Worm (Caenorhabditis elegans): ENCODE data around the gene klp-6.

The klp-6 gene

DNA sequence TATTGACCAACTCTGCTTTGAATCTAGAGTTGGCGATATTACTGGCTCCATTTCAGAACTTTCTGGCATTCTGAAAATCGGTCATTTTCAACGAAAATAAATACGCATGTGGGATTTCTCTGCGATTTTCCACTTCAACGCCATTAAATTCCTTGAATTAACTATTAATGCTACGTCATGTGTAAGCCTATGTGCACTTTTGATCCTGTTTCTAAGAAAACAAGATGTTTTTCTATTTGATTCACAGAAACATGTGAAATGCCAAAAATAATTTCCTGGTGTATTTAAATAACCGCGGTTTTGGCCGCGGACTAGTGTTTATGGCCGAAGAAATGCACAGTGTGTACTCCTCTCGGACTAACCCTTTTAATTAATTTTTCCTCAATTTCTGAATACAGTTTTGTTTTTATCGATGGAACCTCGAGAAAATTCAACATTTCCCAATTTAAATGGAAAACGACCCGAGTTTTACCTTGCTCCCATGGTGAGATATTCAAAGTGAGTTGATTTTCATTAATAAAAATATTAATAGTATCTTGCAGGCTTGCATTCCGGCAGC is 38.0 kb downstream of the klp-6 start, which contains the start of the genes C45G9.11 and C45G9.2 (continued):
- no peak for TF ChIP-seq mef-2 (tag; optimal IDR thresholded peaks at IDR 0.05)

DNA sequence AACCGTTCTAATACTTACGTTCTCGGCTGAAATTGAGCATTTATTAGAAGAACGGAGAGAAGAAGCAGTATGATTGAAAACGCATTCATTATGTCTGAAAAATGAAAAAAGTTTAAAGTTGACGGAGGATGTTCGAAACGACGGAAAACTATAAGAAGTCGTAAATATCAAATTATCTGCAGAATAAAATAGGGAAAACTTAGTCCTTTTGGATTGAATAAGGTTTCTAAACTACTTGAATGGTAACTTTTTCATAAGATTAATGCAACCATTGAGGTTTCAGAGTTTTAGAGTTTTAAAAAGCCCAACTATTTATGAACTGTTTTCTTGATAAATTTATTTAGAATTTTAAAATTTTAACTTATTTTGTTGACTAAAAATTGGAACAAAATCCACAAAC is 40.8 kb downstream of the klp-6 start, which contains the start of gene C45G9.12:
TSS of gene C45G9.12 (minus strand) at position 101 of the 400 bp plus-strand sequence.
- no peak for TF ChIP-seq efl-1 (optimal IDR thresholded peaks at IDR 0.05)
- TF ChIP-seq efl-1 (GFP tag; optimal IDR thresholded peaks at IDR 0.05 in 1 of 2) = peak in 1 of 2 experiments; percentile 21
- TF ChIP-seq unc-30 (tag; optimal IDR thresholded peaks at IDR 0.05) = no peak

DNA sequence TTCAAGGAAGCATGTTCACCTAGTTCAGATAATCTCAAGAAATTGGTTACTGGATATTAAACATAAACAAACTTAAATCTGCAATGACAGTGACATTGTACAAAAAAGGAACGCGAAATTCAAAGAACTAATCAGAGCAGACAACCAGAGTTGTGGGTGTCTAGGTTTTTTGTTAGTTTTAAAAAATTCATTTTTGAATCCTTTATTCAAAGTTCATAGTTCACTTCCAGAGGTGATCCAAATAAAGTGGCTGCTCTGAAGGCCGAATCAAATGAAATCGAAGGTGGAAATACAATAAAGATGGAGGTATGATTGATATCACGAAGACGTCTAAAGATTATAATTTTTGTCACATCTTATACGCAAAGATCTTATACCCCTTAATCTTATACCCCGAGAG is 43.7 kb downstream of the klp-6 start, which contains the start of gene ttbk-6:
TSS of gene ttbk-6 (plus strand) at position 301 of the 400 bp plus-strand sequence.
- TF ChIP-seq C04F5.9 (tag; optimal IDR thresholded peaks at IDR 0.05) = no peak
- TF ChIP-seq nhr-85 (tag) = no peak
- TF ChIP-seq unc-86 (tag; optimal IDR thresholded peaks at IDR 0.05) = no peak
- TF ChIP-seq egl-27 (tag; optimal IDR thresholded peaks at IDR 0.05) = no peak
- TF ChIP-seq grh-1 (GFP tag; IDR thresholded peaks at IDR 0.05) = no peak
- TF ChIP-seq swsn-7 (tag; optimal IDR thresholded peaks at IDR 0.05) = no peak
- no peak for TF ChIP-seq efl-3 (GFP tag; optimal IDR thresholded peaks at IDR 0.05)
- no peak for TF ChIP-seq tbx-2 (tag; optimal IDR thresholded peaks at IDR 0.05)
- no peak for TF ChIP-seq blmp-1 (tag; optimal IDR thresholded peaks at IDR 0.05)
- no peak for TF ChIP-seq fkh-8 (tag; optimal IDR thresholded peaks at IDR 0.05)
- TF ChIP-seq zag-1 (tag; optimal IDR thresholded peaks at IDR 0.05) = no peak
- TF ChIP-seq nhr-28 (tag; optimal IDR thresholded peaks at IDR 0.05) = no peak
- no peak for TF ChIP-seq vab-15 (tag; optimal IDR thresholded peaks at IDR 0.05)

DNA sequence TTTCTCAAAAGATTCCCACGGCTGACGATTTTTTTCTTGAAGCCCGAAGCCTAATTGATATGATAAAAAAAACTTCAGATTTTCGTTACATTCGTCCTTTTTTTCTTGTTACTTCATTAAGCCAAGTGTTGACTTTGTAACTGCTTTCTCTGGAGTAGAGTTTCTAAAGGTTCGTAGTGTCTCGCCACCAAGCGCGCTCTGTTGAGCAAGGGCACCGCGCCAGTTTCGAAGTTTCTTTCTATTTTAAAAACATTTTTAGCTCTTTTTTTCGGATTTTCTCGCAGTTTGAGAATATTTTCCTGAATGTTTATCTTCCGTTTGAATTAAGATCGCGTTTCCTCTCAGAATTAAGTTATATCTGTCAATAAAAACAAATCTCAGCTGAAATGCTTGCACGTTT is 45.8 kb downstream of the klp-6 start:
- no peak for TF ChIP-seq ceh-90 (tag; optimal IDR thresholded peaks at IDR 0.05)
- TF ChIP-seq nhr-71 (tag; optimal IDR thresholded peaks at IDR 0.05) = no peak
- TF ChIP-seq lsy-2 (tag; optimal IDR thresholded peaks at IDR 0.05) = no peak
- TF ChIP-seq zag-1 (tag; optimal IDR thresholded peaks at IDR 0.05) = no peak
- TF ChIP-seq ceh-88 (GFP tag; IDR thresholded peaks at IDR 0.05) = no peak
- no peak for TF ChIP-seq hlh-4 (tag; optimal IDR thresholded peaks at IDR 0.05)
- TF ChIP-seq tbx-2 (tag; optimal IDR thresholded peaks at IDR 0.05) = no peak
- TF ChIP-seq fos-1 (tag; optimal IDR thresholded peaks at IDR 0.05) = no peak
- peak in 1 of 2 experiments; percentile 2 for TF ChIP-seq lin-35 (GFP tag; optimal IDR thresholded peaks at IDR 0.05)
- TF ChIP-seq lin-15B (tag; optimal IDR thresholded peaks at IDR 0.05) = no peak
- TF ChIP-seq nhr-90 (tag; optimal IDR thresholded peaks at IDR 0.05; ENCODE audit: poor library complexity) = no peak
- peak; percentile 56 to 69 for TF ChIP-seq efl-1 (optimal IDR thresholded peaks at IDR 0.05)
- TF ChIP-seq efl-1 (GFP tag; optimal IDR thresholded peaks at IDR 0.05 in 1 of 2) = peak in 1 of 2 experiments; percentile 27
- no peak for TF ChIP-seq nhr-11 (tag; optimal IDR thresholded peaks at IDR 0.05)
- TF ChIP-seq aha-1 (tag; optimal IDR thresholded peaks at IDR 0.05) = no peak
- no peak for TF ChIP-seq F16B12.6 (tag; optimal IDR thresholded peaks at IDR 0.05)
- peak in 1 of 3 experiments; percentile 48 for TF ChIP-seq dpl-1 (GFP tag; optimal IDR thresholded peaks at IDR 0.05)
- TF ChIP-seq C34B4.2 (tag; optimal IDR thresholded peaks at IDR 0.05) = no peak
- TF ChIP-seq swsn-7 (tag; optimal IDR thresholded peaks at IDR 0.05) = no peak
- TF ChIP-seq elt-3 (tag; optimal IDR thresholded peaks at IDR 0.05) = no peak
- no peak for TF ChIP-seq lin-14 (GFP tag; optimal IDR thresholded peaks at IDR 0.05)
- TF ChIP-seq ets-5 (GFP tag; IDR thresholded peaks at IDR 0.05) = no peak
- TF ChIP-seq unc-86 (tag; optimal IDR thresholded peaks at IDR 0.05) = no peak

DNA sequence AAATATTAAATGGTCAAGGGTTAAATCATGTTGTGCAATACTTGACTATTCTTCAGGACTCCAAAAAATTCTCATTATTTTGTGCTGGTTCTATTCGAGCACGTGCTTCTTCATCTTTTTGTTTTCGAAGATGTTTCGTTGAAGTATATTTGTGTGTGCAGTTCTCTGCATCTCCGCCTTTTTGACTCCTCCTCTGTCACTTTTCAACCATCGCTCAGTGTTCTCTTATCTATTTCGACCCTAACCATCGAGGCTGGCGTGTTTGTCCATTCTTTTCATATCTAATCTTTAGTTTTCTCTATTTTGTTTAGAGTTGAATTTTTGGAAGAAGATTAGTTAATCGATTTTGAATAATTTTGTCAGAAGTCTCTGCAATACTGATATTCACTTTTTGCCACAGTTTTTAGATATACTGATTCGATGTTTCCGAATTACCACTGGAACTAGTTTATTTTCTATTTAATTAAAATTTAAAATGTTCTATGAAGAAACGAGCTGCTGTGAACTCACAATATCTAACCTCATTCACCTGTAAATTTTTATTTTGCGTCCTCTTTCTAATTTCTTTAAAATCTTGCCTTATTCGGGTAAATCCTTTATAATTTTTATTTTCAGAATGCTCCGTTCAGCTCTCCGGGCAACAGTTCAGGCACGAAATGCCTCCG is 46.6 kb downstream of the klp-6 start, which contains the start of gene alh-1:
TSS of gene alh-1 (plus strand) at position 615 of the 665 bp plus-strand sequence.
- no peak for TF ChIP-seq fkh-10 (GFP tag; optimal IDR thresholded peaks at IDR 0.05)
- TF ChIP-seq ceh-8 (GFP tag; optimal IDR thresholded peaks at IDR 0.05) = no peak
- TF ChIP-seq dpl-1 (GFP tag; optimal IDR thresholded peaks at IDR 0.05) = no peak
- peak; percentile 21 for TF ChIP-seq mep-1 (tag; optimal IDR thresholded peaks at IDR 0.05)
- peak; percentile 43 for TF ChIP-seq nhr-71 (tag; optimal IDR thresholded peaks at IDR 0.05)
- no peak for TF ChIP-seq alr-1 (tag; optimal IDR thresholded peaks at IDR 0.05; ENCODE audit: borderline replicate concordance)
- TF ChIP-seq unc-130 (tag; optimal IDR thresholded peaks at IDR 0.05) = no peak
- no peak for TF ChIP-seq C04F5.9 (tag; optimal IDR thresholded peaks at IDR 0.05)
- TF ChIP-seq egl-27 (tag; optimal IDR thresholded peaks at IDR 0.05) = no peak
- peak; percentile 57 for TF ChIP-seq nhr-85 (tag)
- no peak for TF ChIP-seq F16B12.6 (tag; optimal IDR thresholded peaks at IDR 0.05)
- TF ChIP-seq lin-39 (tag; optimal IDR thresholded peaks at IDR 0.05) = no peak
- no peak for TF ChIP-seq aly-2 (tag; optimal IDR thresholded peaks at IDR 0.05)
- TF ChIP-seq xbp-1 (tag; optimal IDR thresholded peaks at IDR 0.05) = no peak
- no peak for TF ChIP-seq hpl-2 (GFP tag; optimal IDR thresholded peaks at IDR 0.05)
- TF ChIP-seq lin-14 (GFP tag; optimal IDR thresholded peaks at IDR 0.05) = peak; percentile 53
- no peak for TF ChIP-seq C16A3.4 (tag; optimal IDR thresholded peaks at IDR 0.05)
